Fruit fly (Drosophila melanogaster) whole organism, embryonic: ENCODE measurements around the gene drongo.

Source experiments
- B-H2 ChIP-seq: fragments of 200-800 bp; sonication (Bioruptor generic); optimal IDR thresholded peaks from 2 replicates; lab custom pipeline; 2018; ENCODE audit warnings: missing biosample characterization, mild to moderate bottlenecking, missing genetic modification characterization
- Bteb2 ChIP-seq: fragments of 200-800 bp; sonication (Bioruptor generic); optimal IDR thresholded peaks from 2 replicates; lab custom pipeline; 2016; ENCODE audit warnings: missing biosample characterization, missing genetic modification characterization
- CG10654 ChIP-seq: fragments of 200-800 bp; sonication (Bioruptor generic); optimal IDR thresholded peaks from 2 replicates; lab custom pipeline; 2016; ENCODE audit warnings: missing biosample characterization, missing genetic modification characterization
- CG10979 ChIP-seq: fragments of 200-800 bp; sonication (Bioruptor generic); optimal IDR thresholded peaks from 2 replicates; lab custom pipeline; 2018; ENCODE audit warnings: missing biosample characterization, mild to moderate bottlenecking, missing genetic modification characterization, moderate library complexity
- CG15073 ChIP-seq: fragments of 200-800 bp; sonication (Bioruptor generic); optimal IDR thresholded peaks from 2 replicates; lab custom pipeline; 2016; ENCODE audit warnings: missing biosample characterization, missing genetic modification characterization
- CG1602 ChIP-seq: fragments of 200-800 bp; sonication (Bioruptor generic); optimal IDR thresholded peaks from 3 replicates; lab custom pipeline; 2016; ENCODE audit warnings: missing biosample characterization, missing genetic modification characterization
- CG17328 ChIP-seq: fragments of 200-800 bp; sonication (Bioruptor generic); IDR thresholded peaks from 2 replicates; pipeline ENCODE4 v1.3.6; 2022; ENCODE audit warnings: missing biosample characterization, missing genetic modification characterization
- CG2889 ChIP-seq: fragments of 200-800 bp; sonication (Bioruptor generic); IDR thresholded peaks from 3 replicates; pipeline ENCODE4 v1.3.6; 2022; ENCODE audit warnings: missing biosample characterization, missing genetic modification characterization
- CG30403 ChIP-seq: fragments of 200-800 bp; sonication (Bioruptor generic); optimal IDR thresholded peaks from 3 replicates; lab custom pipeline; 2016; ENCODE audit warnings: missing biosample characterization, missing genetic modification characterization
- CG3163 ChIP-seq: fragments of 200-800 bp; sonication (Bioruptor generic); optimal IDR thresholded peaks from 3 replicates; lab custom pipeline; 2016; ENCODE audit warnings: missing biosample characterization, missing genetic modification characterization
- CG32532 ChIP-seq: fragments of 200-800 bp; sonication (Bioruptor generic); IDR thresholded peaks from 2 replicates; pipeline ENCODE4 v1.3.6; 2022; ENCODE audit warnings: missing biosample characterization, missing genetic modification characterization
- CG32772 ChIP-seq: fragments of 200-800 bp; sonication (Bioruptor generic); IDR thresholded peaks from 2 replicates; pipeline ENCODE4 v1.3.6; 2022; ENCODE audit warnings: missing biosample characterization, missing genetic modification characterization
- CG33213 ChIP-seq: fragments of 200-800 bp; sonication (Bioruptor generic); optimal IDR thresholded peaks from 3 replicates; lab custom pipeline; 2016; ENCODE audit warnings: missing biosample characterization, missing genetic modification characterization
- CG4730 ChIP-seq: fragments of 200-800 bp; sonication (Bioruptor generic); IDR thresholded peaks from 2 replicates; pipeline ENCODE4 v1.3.6; 2022; ENCODE audit warnings: missing biosample characterization, missing genetic modification characterization
- CG4820 ChIP-seq: fragments of 200-800 bp; sonication (Bioruptor generic); optimal IDR thresholded peaks from 3 replicates; lab custom pipeline; 2016; ENCODE audit warnings: missing biosample characterization, missing genetic modification characterization
- CG6254 ChIP-seq: fragments of 200-800 bp; sonication (Bioruptor generic); optimal IDR thresholded peaks from 3 replicates; lab custom pipeline; 2017; ENCODE audit warnings: mild to moderate bottlenecking, missing biosample characterization, missing genetic modification reagents, missing genetic modification characterization
- CG6689 ChIP-seq: fragments of 200-800 bp; sonication (Bioruptor generic); IDR thresholded peaks from 2 replicates; pipeline ENCODE4 v1.3.6; 2022; ENCODE audit warnings: missing biosample characterization, missing genetic modification characterization
- CG6765 ChIP-seq: fragments of 200-800 bp; sonication (Bioruptor generic); optimal IDR thresholded peaks from 3 replicates; lab custom pipeline; 2017; ENCODE audit warnings: missing biosample characterization, mild to moderate bottlenecking, missing genetic modification characterization
- CG6813 ChIP-seq: fragments of 200-800 bp; sonication (Bioruptor generic); optimal IDR thresholded peaks from 2 replicates; lab custom pipeline; 2017; ENCODE audit warnings: missing biosample characterization, missing genetic modification characterization, mild to moderate bottlenecking, moderate library complexity, missing genetic modification reagents
- CG6854 ChIP-seq: fragments of 200-800 bp; sonication (Bioruptor generic); optimal IDR thresholded peaks from 3 replicates; lab custom pipeline; 2017; ENCODE audit warnings: missing biosample characterization, mild to moderate bottlenecking, missing genetic modification characterization
- CG7357 ChIP-seq: fragments of 200-800 bp; sonication (Bioruptor generic); IDR thresholded peaks from 3 replicates; pipeline ENCODE4 v1.3.6; 2022; ENCODE audit warnings: missing biosample characterization, missing genetic modification characterization
- CG8924 ChIP-seq: fragments of 200-800 bp; optimal IDR thresholded peaks from 3 replicates; lab custom pipeline; 2019; ENCODE audit warnings: missing biosample characterization, mild to moderate bottlenecking, missing genetic modification characterization, moderate library complexity
- CG9727 ChIP-seq: fragments of 200-800 bp; sonication (Bioruptor generic); optimal IDR thresholded peaks from 3 replicates; lab custom pipeline; 2017; ENCODE audit warnings: missing biosample characterization, mild to moderate bottlenecking, missing genetic modification characterization
- Dbx ChIP-seq: fragments of 200-800 bp; sonication (Bioruptor generic); IDR thresholded peaks from 3 replicates; pipeline ENCODE4 v1.3.6; 2022; ENCODE audit warnings: missing biosample characterization, missing genetic modification characterization
- Dek ChIP-seq: fragments of 200-800 bp; sonication (Bioruptor generic); optimal IDR thresholded peaks from 3 replicates; lab custom pipeline; 2019; ENCODE audit warnings: missing biosample characterization, mild to moderate bottlenecking, missing genetic modification characterization, moderate library complexity
- Gsc ChIP-seq: fragments of 200-800 bp; sonication (Bioruptor generic); IDR thresholded peaks from 2 replicates; pipeline ENCODE4 v1.3.6; 2022; ENCODE audit warnings: missing biosample characterization, missing genetic modification characterization
- HLH3B ChIP-seq: fragments of 200-800 bp; sonication (Bioruptor generic); IDR thresholded peaks from 2 replicates; pipeline ENCODE4 v1.3.6; 2022; ENCODE audit warnings: missing biosample characterization, missing genetic modification characterization
- Hand ChIP-seq: fragments of 200-800 bp; sonication (Bioruptor generic); optimal IDR thresholded peaks from 2 replicates; lab custom pipeline; 2017; ENCODE audit warnings: mild to moderate bottlenecking, missing biosample characterization, missing genetic modification reagents, missing genetic modification characterization
- Hmr ChIP-seq: fragments of 200-800 bp; sonication (Bioruptor generic); optimal IDR thresholded peaks from 3 replicates; lab custom pipeline; 2017; ENCODE audit warnings: mild to moderate bottlenecking, missing biosample characterization, missing genetic modification reagents, missing genetic modification characterization
- Hsf ChIP-seq: fragments of 200-800 bp; sonication (Bioruptor generic); optimal IDR thresholded peaks from 3 replicates; lab custom pipeline; 2016; ENCODE audit warnings: missing biosample characterization, missing genetic modification characterization
- MTF-1 ChIP-seq: fragments of 200-800 bp; sonication (Bioruptor generic); optimal IDR thresholded peaks from 2 replicates; lab custom pipeline; 2018; ENCODE audit warnings: missing biosample characterization, mild to moderate bottlenecking, missing genetic modification characterization, borderline replicate concordance
- Neu2 ChIP-seq: fragments of 200-800 bp; sonication (Bioruptor generic); optimal IDR thresholded peaks from 3 replicates; lab custom pipeline; 2016; ENCODE audit warnings: missing biosample characterization, missing genetic modification characterization, borderline replicate concordance
- Optix ChIP-seq: fragments of 200-800 bp; sonication (Bioruptor generic); IDR thresholded peaks from 3 replicates; pipeline ENCODE4 v1.3.6; 2022; ENCODE audit warnings: missing biosample characterization, missing genetic modification characterization
- Scr ChIP-seq: fragments of 200-800 bp; sonication (Bioruptor generic); IDR thresholded peaks from 2 replicates; pipeline ENCODE4 v1.3.6; 2022; ENCODE audit warnings: missing biosample characterization, missing genetic modification characterization; ENCODE audit not compliant: partially characterized antibody
- Xrp1 ChIP-seq: fragments of 200-800 bp; sonication (Bioruptor generic); IDR thresholded peaks from 2 replicates; pipeline ENCODE4 v1.3.6; 2022; ENCODE audit warnings: missing biosample characterization, missing genetic modification characterization
- bab2 ChIP-seq: fragments of 200-800 bp; sonication (Bioruptor generic); optimal IDR thresholded peaks from 2 replicates; lab custom pipeline; 2016; ENCODE audit warnings: missing biosample characterization, missing genetic modification characterization
- cas ChIP-seq: fragments of 200-800 bp; sonication (Bioruptor generic); IDR thresholded peaks from 2 replicates; pipeline ENCODE4 v1.3.6; 2022; ENCODE audit warnings: missing biosample characterization, missing genetic modification characterization
- cg ChIP-seq: fragments of 200-800 bp; sonication (Bioruptor generic); optimal IDR thresholded peaks from 3 replicates; lab custom pipeline; 2019; ENCODE audit warnings: missing biosample characterization, mild to moderate bottlenecking, missing genetic modification characterization, moderate library complexity
- ci ChIP-seq: fragments of 200-800 bp; sonication (Bioruptor generic); IDR thresholded peaks from 3 replicates; pipeline ENCODE4 v1.3.6; 2022; ENCODE audit warnings: missing biosample characterization, missing genetic modification characterization
- danr ChIP-seq: fragments of 200-800 bp; sonication (Bioruptor generic); IDR thresholded peaks from 2 replicates; pipeline ENCODE4 v1.3.6; 2022; ENCODE audit warnings: missing biosample characterization, missing genetic modification characterization
- gce ChIP-seq: fragments of 200-800 bp; sonication (Bioruptor generic); IDR thresholded peaks from 3 replicates; pipeline ENCODE4 v1.3.6; 2022; ENCODE audit warnings: missing biosample characterization, missing genetic modification characterization
- ken ChIP-seq: fragments of 200-800 bp; sonication (Bioruptor generic); IDR thresholded peaks from 3 replicates; pipeline ENCODE4 v1.3.6; 2022; ENCODE audit warnings: missing biosample characterization, missing genetic modification characterization
- lmd ChIP-seq: fragments of 200-800 bp; sonication (Bioruptor generic); IDR thresholded peaks from 2 replicates; pipeline ENCODE4 v1.3.6; 2022; ENCODE audit warnings: missing biosample characterization, missing genetic modification characterization
- pita ChIP-seq: fragments of 200-800 bp; sonication (Bioruptor generic); optimal IDR thresholded peaks from 2 replicates; lab custom pipeline; 2017; ENCODE audit warnings: missing biosample characterization, mild to moderate bottlenecking, missing genetic modification characterization
- salm ChIP-seq: fragments of 200-800 bp; sonication (Bioruptor generic); optimal IDR thresholded peaks from 2 replicates; lab custom pipeline; 2018; ENCODE audit warnings: missing biosample characterization, mild to moderate bottlenecking, missing genetic modification characterization
- tll ChIP-seq, 2 experiments: fragments of 200-800 bp in 1 of 2; fragments of >200 bp in 1 of 2; sonication (Bioruptor generic) in 1 of 2; optimal IDR thresholded peaks; 2 replicates each; lab custom pipeline; 2017 to 2019; ENCODE audit warnings: missing biosample characterization in 2 of 2, missing genetic modification characterization in 2 of 2, mild to moderate bottlenecking in 1 of 2, moderate library complexity in 1 of 2
- trh ChIP-seq: fragments of 200-800 bp; sonication (Bioruptor generic); optimal IDR thresholded peaks from 2 replicates; lab custom pipeline; 2016; ENCODE audit warnings: missing biosample characterization, missing genetic modification characterization
- unc-4 ChIP-seq: fragments of 200-800 bp; sonication (Bioruptor generic); IDR thresholded peaks from 2 replicates; pipeline ENCODE4 v1.3.6; 2022; ENCODE audit warnings: missing biosample characterization, missing genetic modification characterization; ENCODE audit not compliant: partially characterized antibody
- wek ChIP-seq: fragments of 200-800 bp; sonication (Bioruptor generic); optimal IDR thresholded peaks from 3 replicates; lab custom pipeline; 2018; ENCODE audit warnings: missing biosample characterization, mild to moderate bottlenecking, missing genetic modification characterization, moderate library complexity

The drongo gene

DNA sequence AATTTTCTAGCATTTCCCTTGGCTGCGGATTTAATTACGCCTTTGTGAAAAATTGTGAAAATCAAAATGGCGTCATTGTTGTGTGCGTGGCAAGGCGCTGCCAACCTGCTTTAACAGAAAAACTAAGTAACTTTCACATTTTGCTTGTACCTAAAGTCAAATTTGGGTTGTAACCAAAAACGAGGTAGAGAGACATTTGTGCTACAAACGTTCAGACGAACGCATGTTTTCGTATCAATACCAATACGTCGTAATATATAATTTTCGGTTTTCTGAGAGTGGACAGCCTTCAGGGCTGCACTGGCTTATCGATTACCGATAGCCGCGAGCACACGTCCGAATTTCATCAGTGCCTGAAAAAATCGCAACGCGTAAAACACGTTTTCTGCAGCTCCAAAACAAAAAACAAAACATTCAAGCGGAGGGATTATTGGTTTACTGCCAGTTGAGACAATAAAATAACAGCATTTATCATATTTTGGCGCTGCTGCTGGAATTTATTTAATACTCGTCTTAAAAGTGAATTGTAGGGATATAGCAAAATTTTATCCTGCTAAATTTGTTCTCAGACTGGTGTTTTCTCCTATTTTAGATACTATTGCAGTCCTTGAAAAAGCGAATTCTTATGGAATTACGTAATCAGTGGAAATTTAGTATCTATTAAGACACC is 20.0 kb upstream of the drongo start (continued):
- TF ChIP-seq CG33213 (GFP tag; lab: Kevin White, UChicago) (peak; percentile 57), CG6765 (GFP tag; lab: Kevin White, UChicago) (peak; percentile 67), MTF-1 (GFP tag; lab: Kevin White, UChicago) (no peak), pita (no peak), tll (GFP tag; optimal IDR thresholded peaks at IDR 0.05; lab: Kevin White, UChicago) (peak in 1 of 2 experiments; percentile 51), CG1602 (GFP tag; lab: Kevin White, UChicago) (peak; percentile 69), Scr (GFP tag; lab: Robert Waterston, UW) (0 out of 2 replicates have a peak, but pooled peaks have one; percentile 30), Xrp1 (GFP tag; lab: Robert Waterston, UW) (peak; percentile 77), wek (peak; percentile 21), CG32772 (GFP tag; lab: Robert Waterston, UW) (peak; percentile 49; the same call in 1 of the 2 replicates), salm (peak; percentile 12), Hsf (peak; percentile 77), CG4730 (GFP tag; lab: Robert Waterston, UW) (peak; percentile 26; the same call in 1 of the 2 replicates), CG17328 (GFP tag; lab: Robert Waterston, UW) (peak; percentile 78), ken (GFP tag; lab: Robert Waterston, UW) (peak; percentile 71), Gsc (GFP tag; lab: Robert Waterston, UW) (no peak), cas (0 out of 2 replicates have a peak, but pooled peaks have one; percentile 29), bab2 (GFP tag; lab: Kevin White, UChicago) (peak; percentile 79), unc-4 (GFP tag; lab: Robert Waterston, UW) (0 out of 2 replicates have a peak, but pooled peaks have one; percentile 29), Dek (tag; lab: Kevin White, UChicago) (peak; percentile 43), B-H2 (GFP tag; lab: Kevin White, UChicago) (peak; percentile 11), Bteb2 (peak; percentile 52), HLH3B (GFP tag; lab: Robert Waterston, UW) (peak; percentile 64), trh (peak; percentile 13), CG8924 (peak; percentile 68), CG10654 (GFP tag; lab: Kevin White, UChicago) (peak; percentile 60), CG6813 (GFP tag; lab: Kevin White, UChicago) (peak; percentile 61), CG2889 (GFP tag; lab: Robert Waterston, UW) (no peak), CG15073 (GFP tag; lab: Kevin White, UChicago) (peak; percentile 15), danr (no peak), Neu2 (GFP tag; lab: Kevin White, UChicago) (no peak), Hand (GFP tag; lab: Kevin White, UChicago) (no peak), CG10979 (peak; percentile 48), CG32532 (GFP tag; lab: Robert Waterston, UW) (peak; percentile 84), CG3163 (GFP tag; lab: Kevin White, UChicago) (peak; percentile 50), ci (GFP tag; lab: Robert Waterston, UW) (peak; percentile 77), CG6854 (GFP tag; lab: Kevin White, UChicago) (no peak), CG4820 (GFP tag; lab: Kevin White, UChicago) (peak; percentile 52), Dbx (GFP tag; lab: Robert Waterston, UW) (peak; percentile 63; the same call in 2 of the 3 replicates), lmd (peak; percentile 59), CG7357 (GFP tag; lab: Robert Waterston, UW) (peak; percentile 57; the same call in 2 of the 3 replicates), CG6689 (GFP tag; lab: Robert Waterston, UW) (peak; percentile 81), CG9727 (GFP tag; lab: Kevin White, UChicago) (peak; percentile 60), cg (GFP tag; lab: Kevin White, UChicago) (no peak), CG30403 (GFP tag; lab: Kevin White, UChicago) (peak; percentile 74), gce (GFP tag; lab: Robert Waterston, UW) (peak; percentile 71; the same call in 1 of the 3 replicates), CG6254 (GFP tag; lab: Kevin White, UChicago) (no peak), Optix (GFP tag; lab: Robert Waterston, UW) (peak; percentile 66), Hmr (GFP tag; lab: Kevin White, UChicago) (peak; percentile 50)
